Fruit fly (Drosophila melanogaster): ENCODE measurements around the gene SA2.

Gene SA2

DNA sequence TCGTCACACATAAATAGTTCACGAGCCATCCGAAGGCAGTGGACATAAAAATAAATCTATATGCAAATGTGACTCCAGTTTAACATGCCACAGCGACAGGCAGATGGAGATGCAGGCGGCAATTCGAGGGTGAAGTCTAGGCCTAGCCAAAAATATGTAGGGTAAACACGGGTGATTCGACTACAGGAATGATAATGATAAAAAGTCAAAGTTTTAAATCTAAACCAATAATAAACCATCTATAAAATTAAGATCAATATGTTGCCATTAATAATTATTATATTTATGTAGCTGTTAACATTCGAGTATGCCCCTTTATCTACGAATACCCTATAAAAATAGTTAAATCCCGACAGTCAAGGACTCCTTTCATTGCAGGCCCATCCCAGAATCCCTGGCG lies 16.7 kb downstream of the SA2 start (continued):
- no peak for TF ChIP-seq CG10366 (GFP tag; IDR thresholded peaks at IDR 0.05)
- no peak for TF ChIP-seq nmo (GFP tag; optimal IDR thresholded peaks at IDR 0.05)
- no peak for TF ChIP-seq CG31388 (GFP tag; optimal IDR thresholded peaks at IDR 0.05)
- TF ChIP-seq CG17912 (GFP tag; optimal IDR thresholded peaks at IDR 0.05), result no peak
- TF ChIP-seq CG4404 (GFP tag; IDR thresholded peaks at IDR 0.05), result peak; percentile 42; the same call in 1 of the 2 replicates
- no peak for TF ChIP-seq sqz (GFP tag; optimal IDR thresholded peaks at IDR 0.05)
- no peak for TF ChIP-seq bigmax (GFP tag; optimal IDR thresholded peaks at IDR 0.05)
- no peak for TF ChIP-seq gsb (GFP tag; IDR thresholded peaks at IDR 0.05)
- TF ChIP-seq Asciz (GFP tag; optimal IDR thresholded peaks at IDR 0.05), result peak; percentile 10
- no peak for TF ChIP-seq CG7372 (GFP tag; IDR thresholded peaks at IDR 0.05)
- TF ChIP-seq Dek (tag; optimal IDR thresholded peaks at IDR 0.05), result no peak
- no peak for TF ChIP-seq ind (GFP tag; optimal IDR thresholded peaks at IDR 0.05)
- peak; percentile 39 for TF ChIP-seq CG2712 (tag; optimal IDR thresholded peaks at IDR 0.05)
- TF ChIP-seq zen (tag; optimal IDR thresholded peaks at IDR 0.05), result no peak
- TF ChIP-seq ewg (GFP tag; optimal IDR thresholded peaks at IDR 0.05), result no peak
- no peak for TF ChIP-seq eyg (GFP tag; optimal IDR thresholded peaks at IDR 0.05)
- TF ChIP-seq CG6689 (GFP tag; IDR thresholded peaks at IDR 0.05), result 0 out of 2 replicates have a peak, but pooled peaks have one; percentile 5
- TF ChIP-seq ERR (GFP tag; optimal IDR thresholded peaks at IDR 0.05), result no peak
- TF ChIP-seq CG1647 (GFP tag; optimal IDR thresholded peaks at IDR 0.05), result no peak
- no peak for TF ChIP-seq chinmo (GFP tag; IDR thresholded peaks at IDR 0.05; ENCODE audit: partially characterized antibody)
- no peak for TF ChIP-seq CG11456 (GFP tag; IDR thresholded peaks at IDR 0.05)
- no peak for TF ChIP-seq Bteb2 (GFP tag; optimal IDR thresholded peaks at IDR 0.05)
- TF ChIP-seq zfh1 (GFP tag; IDR thresholded peaks at IDR 0.05), result peak; percentile 63; the same call in 2 of the 3 replicates
- TF ChIP-seq unc-4 (GFP tag; IDR thresholded peaks at IDR 0.05; ENCODE audit: partially characterized antibody), result no peak
- TF ChIP-seq CG10979 (tag; optimal IDR thresholded peaks at IDR 0.05), result peak; percentile 45
- no peak for TF ChIP-seq Bgb (GFP tag; IDR thresholded peaks at IDR 0.05; ENCODE audit: partially characterized antibody)
- no peak for TF ChIP-seq CG8478 (optimal IDR thresholded peaks at IDR 0.05)
- TF ChIP-seq Six4 (GFP tag; optimal IDR thresholded peaks at IDR 0.05), result no peak
- no peak for TF ChIP-seq Dp (GFP tag; optimal IDR thresholded peaks at IDR 0.05)
- TF ChIP-seq gem (tag; optimal IDR thresholded peaks at IDR 0.05), result peak; percentile 4
- TF ChIP-seq phol (tag; optimal IDR thresholded peaks at IDR 0.05), result peak; percentile 10
- peak; percentile 43 for TF ChIP-seq Blimp-1 (GFP tag; optimal IDR thresholded peaks at IDR 0.05)
- no peak for TF ChIP-seq her (GFP tag; optimal IDR thresholded peaks at IDR 0.05)
- TF ChIP-seq CG31441 (GFP tag; IDR thresholded peaks at IDR 0.05), result 0 out of 2 replicates have a peak, but pooled peaks have one; percentile 10
- no peak for TF ChIP-seq fru (optimal IDR thresholded peaks at IDR 0.05)
- no peak for TF ChIP-seq hbn (GFP tag; IDR thresholded peaks at IDR 0.05; ENCODE audit: partially characterized antibody)
- TF ChIP-seq NFAT (GFP tag; IDR thresholded peaks at IDR 0.05), result no peak
- no peak for TF ChIP-seq pan (optimal IDR thresholded peaks at IDR 0.05)
- TF ChIP-seq pan (GFP tag; optimal IDR thresholded peaks at IDR 0.05 in 1 of 2, IDR thresholded peaks at IDR 0.05 in 1 of 2), result no peak
- 0 out of 2 replicates have a peak, but pooled peaks have one; percentile 20 for TF ChIP-seq ara (GFP tag; IDR thresholded peaks at IDR 0.05)
- TF ChIP-seq D (optimal IDR thresholded peaks at IDR 0.05), result no peak
- peak; percentile 18 for TF ChIP-seq D (GFP tag; optimal IDR thresholded peaks at IDR 0.05)
- 0 out of 2 replicates have a peak, but pooled peaks have one; percentile 16 for TF ChIP-seq lmd (GFP tag; IDR thresholded peaks at IDR 0.05)
- TF ChIP-seq CG14710 (tag; optimal IDR thresholded peaks at IDR 0.05), result no peak
- no peak for TF ChIP-seq kay (GFP tag; optimal IDR thresholded peaks at IDR 0.05)
- peak; percentile 20 for TF ChIP-seq D19A (tag; optimal IDR thresholded peaks at IDR 0.05)
- TF ChIP-seq slp2 (GFP tag; optimal IDR thresholded peaks at IDR 0.05), result no peak
- TF ChIP-seq CG12391 (tag; optimal IDR thresholded peaks at IDR 0.05), result no peak
- no peak for TF ChIP-seq CG4854 (GFP tag; optimal IDR thresholded peaks at IDR 0.05)
- no peak for TF ChIP-seq CTCF (GFP tag; optimal IDR thresholded peaks at IDR 0.05)
- peak; percentile 41 for TF ChIP-seq CG4424 (GFP tag; optimal IDR thresholded peaks at IDR 0.05)
- peak; percentile 26; the same call in 1 of the 2 replicates for TF ChIP-seq Ptx1 (GFP tag; IDR thresholded peaks at IDR 0.05)
